Worm (Caenorhabditis elegans): ENCODE results near the gene R144.3.

The R144.3 gene

ce11 chrIII:5036158-5036557, 14.4 kb downstream of the R144.3 start, which contains the start of gene C45G9.6:
C45G9.6 (plus strand) TSS chrIII:5036458.
- peak; percentile 4 for TF ChIP-seq egl-5 (tag; optimal IDR thresholded peaks at IDR 0.05)
- TF ChIP-seq ztf-11 (tag; optimal IDR thresholded peaks at IDR 0.05) = no peak

ce11 chrIII:5042112-5042511, 20.3 kb downstream of the R144.3 start, which contains the start of gene nlp-43:
nlp-43 (plus strand) TSS chrIII:5042412.
- TF ChIP-seq mdl-1 (tag; optimal IDR thresholded peaks at IDR 0.05) (no peak), fkh-2 (tag; optimal IDR thresholded peaks at IDR 0.05) (no peak), elt-1 (tag; optimal IDR thresholded peaks at IDR 0.05) (no peak), lsy-12 (tag; optimal IDR thresholded peaks at IDR 0.05) (no peak), pqm-1 (tag; optimal IDR thresholded peaks at IDR 0.05) (no peak), snpc-4 (tag; optimal IDR thresholded peaks at IDR 0.05) (no peak), ceh-28 (tag; optimal IDR thresholded peaks at IDR 0.05) (no peak), nhr-28 (tag; optimal IDR thresholded peaks at IDR 0.05) (no peak), sea-2 (GFP tag; optimal IDR thresholded peaks at IDR 0.05) (no peak), ztf-4 (tag; optimal IDR thresholded peaks at IDR 0.05) (no peak), daf-12 (tag; optimal IDR thresholded peaks at IDR 0.05) (no peak), nhr-77 (tag; optimal IDR thresholded peaks at IDR 0.05) (no peak), eor-1 (tag; optimal IDR thresholded peaks at IDR 0.05) (no peak), nhr-67 (tag; optimal IDR thresholded peaks at IDR 0.05) (no peak), ceh-16 (tag; optimal IDR thresholded peaks at IDR 0.05) (no peak), fkh-10 (GFP tag; optimal IDR thresholded peaks at IDR 0.05) (no peak), ama-1 (optimal IDR thresholded peaks at IDR 0.05) (no peak), lin-15B (tag; optimal IDR thresholded peaks at IDR 0.05) (no peak), nfya-1 (tag; optimal IDR thresholded peaks at IDR 0.05; ENCODE audit: insufficient read depth) (no peak), tbx-2 (tag; optimal IDR thresholded peaks at IDR 0.05) (no peak)

- TF ChIP-seq lsy-12 (tag; optimal IDR thresholded peaks at IDR 0.05) = no peak
- TF ChIP-seq elt-2 (tag; optimal IDR thresholded peaks at IDR 0.05) = no peak
- no peak for TF ChIP-seq R02D3.7 (tag; optimal IDR thresholded peaks at IDR 0.05)
- TF ChIP-seq pqm-1 (tag; optimal IDR thresholded peaks at IDR 0.05) = no peak
- TF ChIP-seq eor-1 (tag; optimal IDR thresholded peaks at IDR 0.05) = no peak
- no peak for TF ChIP-seq nhr-11 (tag; optimal IDR thresholded peaks at IDR 0.05)
- no peak for TF ChIP-seq nhr-12 (tag; optimal IDR thresholded peaks at IDR 0.05)
- no peak for TF ChIP-seq nhr-237 (tag; optimal IDR thresholded peaks at IDR 0.05)
- no peak for TF ChIP-seq zag-1 (tag; optimal IDR thresholded peaks at IDR 0.05)
- no peak for TF ChIP-seq nhr-67 (tag; optimal IDR thresholded peaks at IDR 0.05)
- no peak for TF ChIP-seq jun-1 (tag; optimal IDR thresholded peaks at IDR 0.05)
- TF ChIP-seq lin-15B (tag; optimal IDR thresholded peaks at IDR 0.05) = no peak
- TF ChIP-seq tbx-2 (tag; optimal IDR thresholded peaks at IDR 0.05) = no peak
- TF ChIP-seq fos-1 (tag; optimal IDR thresholded peaks at IDR 0.05) = no peak
- no peak for TF ChIP-seq fkh-10 (GFP tag; optimal IDR thresholded peaks at IDR 0.05)
- no peak for TF ChIP-seq snpc-4 (tag; optimal IDR thresholded peaks at IDR 0.05)
- TF ChIP-seq nhr-76 (tag; optimal IDR thresholded peaks at IDR 0.05) = no peak
- TF ChIP-seq fkh-2 (tag; optimal IDR thresholded peaks at IDR 0.05) = no peak
- TF ChIP-seq nhr-43 (tag; optimal IDR thresholded peaks at IDR 0.05; ENCODE audit: poor library complexity, severe bottlenecking) = no peak
Measured at ce11 chrIII:5044709-5045108, 22.9 kb downstream of the R144.3 start, which contains the start of gene C45G9.14. C45G9.14 (plus strand) TSS chrIII:5045009.

ce11 chrIII:5047175-5047574, 25.4 kb downstream of the R144.3 start, which contains the start of gene txbp-3:
txbp-3 (minus strand) TSS chrIII:5047459.
- TF ChIP-seq egl-5 (tag; optimal IDR thresholded peaks at IDR 0.05) (no peak), lin-15B (tag; optimal IDR thresholded peaks at IDR 0.05) (peak; percentile 70), elt-1 (tag; optimal IDR thresholded peaks at IDR 0.05) (no peak), elt-3 (tag; optimal IDR thresholded peaks at IDR 0.05) (no peak), nhr-12 (tag; optimal IDR thresholded peaks at IDR 0.05) (no peak), nhr-23 (tag; optimal IDR thresholded peaks at IDR 0.05) (peak; percentile 27), fkh-10 (GFP tag; optimal IDR thresholded peaks at IDR 0.05) (peak; percentile 17), nhr-67 (tag; optimal IDR thresholded peaks at IDR 0.05) (no peak), fos-1 (tag; optimal IDR thresholded peaks at IDR 0.05) (no peak), lsy-12 (tag; optimal IDR thresholded peaks at IDR 0.05) (no peak), hmg-11 (tag; optimal IDR thresholded peaks at IDR 0.05) (no peak), jun-1 (tag; optimal IDR thresholded peaks at IDR 0.05) (peak; percentile 5), eor-1 (tag; optimal IDR thresholded peaks at IDR 0.05) (no peak), unc-39 (tag; optimal IDR thresholded peaks at IDR 0.05) (no peak), skn-1 (tag; optimal IDR thresholded peaks at IDR 0.05) (no peak), aly-2 (tag; optimal IDR thresholded peaks at IDR 0.05) (no peak), elt-2 (tag; optimal IDR thresholded peaks at IDR 0.05) (peak; percentile 74), daf-12 (tag; optimal IDR thresholded peaks at IDR 0.05) (no peak), ztf-11 (tag; optimal IDR thresholded peaks at IDR 0.05) (no peak), nhr-237 (tag; optimal IDR thresholded peaks at IDR 0.05) (no peak), nhr-28 (tag; optimal IDR thresholded peaks at IDR 0.05) (no peak), fkh-2 (tag; optimal IDR thresholded peaks at IDR 0.05) (no peak), ztf-4 (tag; optimal IDR thresholded peaks at IDR 0.05) (no peak), ceh-16 (tag; optimal IDR thresholded peaks at IDR 0.05) (no peak), nhr-77 (tag; optimal IDR thresholded peaks at IDR 0.05) (no peak), nhr-43 (tag; optimal IDR thresholded peaks at IDR 0.05; ENCODE audit: poor library complexity, severe bottlenecking) (peak; percentile 9), ZK546.5 (tag; optimal IDR thresholded peaks at IDR 0.05) (no peak), nhr-76 (tag; optimal IDR thresholded peaks at IDR 0.05) (no peak), nhr-11 (tag; optimal IDR thresholded peaks at IDR 0.05) (no peak), unc-62 (GFP tag; optimal IDR thresholded peaks at IDR 0.05) (no peak), pqm-1 (tag; optimal IDR thresholded peaks at IDR 0.05) (peak; percentile 0), ceh-9 (tag; optimal IDR thresholded peaks at IDR 0.05) (no peak), snpc-4 (tag; optimal IDR thresholded peaks at IDR 0.05) (peak; percentile 80), mml-1 (tag; optimal IDR thresholded peaks at IDR 0.05) (no peak), ama-1 (optimal IDR thresholded peaks at IDR 0.05) (no peak), nfya-1 (tag; optimal IDR thresholded peaks at IDR 0.05; ENCODE audit: insufficient read depth) (peak; percentile 20), lin-39 (tag; optimal IDR thresholded peaks at IDR 0.05) (peak; percentile 23), zag-1 (tag; optimal IDR thresholded peaks at IDR 0.05) (no peak)
